Fruit fly (Drosophila melanogaster) whole organism, embryonic: Measurements from ENCODE around the gene CG13032.

Source experiments
- Asciz ChIP-seq: fragments of 200-800 bp; sonication (Bioruptor generic); optimal IDR thresholded peaks from 2 replicates; lab custom pipeline; 2017; ENCODE audit warnings: missing biosample characterization, mild to moderate bottlenecking, missing genetic modification characterization, missing genetic modification reagents
- BEAF-32 ChIP-seq: fragments of 200-800 bp; sonication (Bioruptor generic); optimal IDR thresholded peaks from 3 replicates; lab custom pipeline; 2017; ENCODE audit warnings: missing biosample characterization, missing genetic modification characterization, mild to moderate bottlenecking, moderate library complexity, missing genetic modification reagents
- C15 ChIP-seq: fragments of 200-800 bp; sonication (Bioruptor generic); IDR thresholded peaks from 3 replicates; pipeline ENCODE4 v1.3.6; 2022; ENCODE audit warnings: missing biosample characterization, missing genetic modification characterization
- CG10543 ChIP-seq: fragments of 200-800 bp; sonication (Bioruptor generic); optimal IDR thresholded peaks from 3 replicates; lab custom pipeline; 2017; ENCODE audit warnings: missing biosample characterization, mild to moderate bottlenecking, missing genetic modification characterization, moderate library complexity
- CG11695 ChIP-seq: fragments of 200-800 bp; sonication (Bioruptor generic); IDR thresholded peaks from 3 replicates; pipeline ENCODE4 v1.3.6; 2022; ENCODE audit warnings: missing biosample characterization, missing genetic modification characterization
- CG11696 ChIP-seq: fragments of 200-800 bp; sonication (Bioruptor generic); IDR thresholded peaks from 2 replicates; pipeline ENCODE4 v1.3.6; 2022; ENCODE audit warnings: missing biosample characterization, missing genetic modification characterization
- CG1233 ChIP-seq: fragments of 200-800 bp; sonication (Bioruptor generic); optimal IDR thresholded peaks from 4 replicates; lab custom pipeline; 2018; ENCODE audit warnings: missing biosample characterization, mild to moderate bottlenecking, missing genetic modification characterization
- CG12391 ChIP-seq: fragments of 200-800 bp; sonication (Bioruptor generic); optimal IDR thresholded peaks from 3 replicates; lab custom pipeline; 2018; ENCODE audit warnings: missing biosample characterization, mild to moderate bottlenecking, missing genetic modification characterization, moderate library complexity
- CG13424 ChIP-seq: fragments of 200-800 bp; sonication (Bioruptor generic); optimal IDR thresholded peaks from 2 replicates; lab custom pipeline; 2019; ENCODE audit warnings: missing biosample characterization, mild to moderate bottlenecking, missing genetic modification characterization, moderate library complexity
- CG15696 ChIP-seq: fragments of 200-800 bp; sonication (Bioruptor generic); optimal IDR thresholded peaks from 2 replicates; lab custom pipeline; 2019; ENCODE audit warnings: missing biosample characterization, mild to moderate bottlenecking, missing genetic modification characterization, moderate library complexity
- CG16779 ChIP-seq: fragments of 200-800 bp; sonication (Bioruptor generic); IDR thresholded peaks from 2 replicates; pipeline ENCODE4 v1.3.6; 2022; ENCODE audit warnings: missing biosample characterization, missing genetic modification characterization
- CG2678 ChIP-seq: fragments of 200-800 bp; sonication (Bioruptor generic); optimal IDR thresholded peaks from 3 replicates; lab custom pipeline; 2019; ENCODE audit warnings: missing biosample characterization, mild to moderate bottlenecking, missing genetic modification characterization, moderate library complexity
- CG31224 ChIP-seq: fragments of 200-800 bp; sonication (Bioruptor generic); IDR thresholded peaks from 2 replicates; pipeline ENCODE4 v1.3.6; 2022; ENCODE audit warnings: missing biosample characterization, missing genetic modification characterization
- CG32772 ChIP-seq: fragments of 200-800 bp; sonication (Bioruptor generic); IDR thresholded peaks from 2 replicates; pipeline ENCODE4 v1.3.6; 2022; ENCODE audit warnings: missing biosample characterization, missing genetic modification characterization
- CG33557 ChIP-seq: fragments of 200-800 bp; sonication (Bioruptor generic); optimal IDR thresholded peaks from 2 replicates; lab custom pipeline; 2019; ENCODE audit warnings: missing biosample characterization, mild to moderate bottlenecking, missing genetic modification characterization, moderate library complexity
- CG42726 ChIP-seq: fragments of 200-800 bp; sonication (Bioruptor generic); IDR thresholded peaks from 2 replicates; pipeline ENCODE4 v1.3.6; 2022; ENCODE audit warnings: missing biosample characterization, missing genetic modification characterization; ENCODE audit not compliant: partially characterized antibody
- CG4404 ChIP-seq: fragments of 200-800 bp; sonication (Bioruptor generic); IDR thresholded peaks from 2 replicates; pipeline ENCODE4 v1.3.6; 2022; ENCODE audit warnings: missing biosample characterization, missing genetic modification characterization
- CG5180 ChIP-seq: fragments of 200-800 bp; sonication (Bioruptor generic); optimal IDR thresholded peaks from 3 replicates; lab custom pipeline; 2017; ENCODE audit warnings: missing biosample characterization, missing genetic modification characterization, mild to moderate bottlenecking, moderate library complexity, missing genetic modification reagents
- CG6689 ChIP-seq: fragments of 200-800 bp; sonication (Bioruptor generic); IDR thresholded peaks from 2 replicates; pipeline ENCODE4 v1.3.6; 2022; ENCODE audit warnings: missing biosample characterization, missing genetic modification characterization
- CG7556 ChIP-seq: fragments of 200-800 bp; sonication (Bioruptor generic); optimal IDR thresholded peaks from 2 replicates; lab custom pipeline; 2017; ENCODE audit warnings: missing biosample characterization, mild to moderate bottlenecking, missing genetic modification characterization
- CG8281 ChIP-seq: fragments of 200-800 bp; sonication (Bioruptor generic); optimal IDR thresholded peaks from 2 replicates; lab custom pipeline; 2018; ENCODE audit warnings: missing biosample characterization, mild to moderate bottlenecking, missing genetic modification characterization, moderate library complexity
- CHES-1-like ChIP-seq: fragments of 200-800 bp; sonication (Bioruptor generic); optimal IDR thresholded peaks from 2 replicates; lab custom pipeline; 2016; ENCODE audit warnings: missing biosample characterization, missing genetic modification characterization
- CrebB ChIP-seq: fragments of 200-800 bp; sonication (Bioruptor generic); optimal IDR thresholded peaks from 3 replicates; lab custom pipeline; 2018; ENCODE audit warnings: missing biosample characterization, mild to moderate bottlenecking, missing genetic modification characterization
- Fer3 ChIP-seq: fragments of 200-800 bp; sonication (Bioruptor generic); optimal IDR thresholded peaks from 2 replicates; lab custom pipeline; 2018; ENCODE audit warnings: missing biosample characterization, mild to moderate bottlenecking, missing genetic modification characterization, moderate library complexity
- HHEX ChIP-seq: fragments of 200-800 bp; sonication (Bioruptor generic); optimal IDR thresholded peaks from 3 replicates; lab custom pipeline; 2017; ENCODE audit warnings: missing biosample characterization, mild to moderate bottlenecking, missing genetic modification characterization, missing genetic modification reagents
- Neu2 ChIP-seq: fragments of 200-800 bp; sonication (Bioruptor generic); optimal IDR thresholded peaks from 3 replicates; lab custom pipeline; 2016; ENCODE audit warnings: missing biosample characterization, missing genetic modification characterization, borderline replicate concordance
- Ptx1 ChIP-seq: fragments of 200-800 bp; sonication (Bioruptor generic); IDR thresholded peaks from 2 replicates; pipeline ENCODE4 v1.3.6; 2022; ENCODE audit warnings: missing biosample characterization, missing genetic modification characterization
- Xrp1 ChIP-seq: fragments of 200-800 bp; sonication (Bioruptor generic); IDR thresholded peaks from 2 replicates; pipeline ENCODE4 v1.3.6; 2022; ENCODE audit warnings: missing biosample characterization, missing genetic modification characterization
- ab ChIP-seq: fragments of 200-800 bp; sonication (Bioruptor generic); optimal IDR thresholded peaks from 2 replicates; lab custom pipeline; 2016; ENCODE audit warnings: missing biosample characterization, missing genetic modification characterization
- ac ChIP-seq: fragments of 200-800 bp; sonication (Bioruptor generic); optimal IDR thresholded peaks from 3 replicates; lab custom pipeline; 2017; ENCODE audit warnings: missing biosample characterization, mild to moderate bottlenecking, missing genetic modification characterization
- aop ChIP-seq: fragments of 200-800 bp; sonication (Bioruptor generic); IDR thresholded peaks from 2 replicates; pipeline ENCODE4 v1.3.6; 2022; ENCODE audit warnings: missing biosample characterization, missing genetic modification characterization
- ci ChIP-seq: fragments of 200-800 bp; sonication (Bioruptor generic); IDR thresholded peaks from 3 replicates; pipeline ENCODE4 v1.3.6; 2022; ENCODE audit warnings: missing biosample characterization, missing genetic modification characterization
- danr ChIP-seq: fragments of 200-800 bp; sonication (Bioruptor generic); IDR thresholded peaks from 2 replicates; pipeline ENCODE4 v1.3.6; 2022; ENCODE audit warnings: missing biosample characterization, missing genetic modification characterization
- dati ChIP-seq: fragments of 200-800 bp; sonication (Bioruptor generic); IDR thresholded peaks from 2 replicates; pipeline ENCODE4 v1.3.6; 2022; ENCODE audit warnings: missing biosample characterization, missing genetic modification characterization
- dm ChIP-seq: fragments of 200-800 bp; sonication (Bioruptor generic); optimal IDR thresholded peaks from 3 replicates; lab custom pipeline; 2016; ENCODE audit warnings: missing biosample characterization, missing genetic modification characterization
- eyg ChIP-seq: fragments of 200-800 bp; sonication (Bioruptor generic); optimal IDR thresholded peaks from 3 replicates; lab custom pipeline; 2016; ENCODE audit warnings: missing biosample characterization, missing genetic modification characterization
- gem ChIP-seq: fragments of 200-800 bp; sonication (Bioruptor generic); optimal IDR thresholded peaks from 2 replicates; lab custom pipeline; 2019; ENCODE audit warnings: missing biosample characterization, mild to moderate bottlenecking, missing genetic modification characterization, moderate library complexity
- mam ChIP-seq: fragments of 200-800 bp; sonication (Bioruptor generic); optimal IDR thresholded peaks from 3 replicates; lab custom pipeline; 2016; ENCODE audit warnings: missing biosample characterization, missing genetic modification characterization
- nerfin-2 ChIP-seq: fragments of 200-800 bp; sonication (Bioruptor generic); IDR thresholded peaks from 2 replicates; pipeline ENCODE4 v1.3.6; 2022; ENCODE audit warnings: missing biosample characterization, missing genetic modification characterization; ENCODE audit not compliant: partially characterized antibody
- nmo ChIP-seq: fragments of 200-800 bp; sonication (Bioruptor generic); optimal IDR thresholded peaks from 2 replicates; lab custom pipeline; 2018; ENCODE audit warnings: missing biosample characterization, mild to moderate bottlenecking, missing genetic modification characterization, moderate library complexity
- peb ChIP-seq: fragments of 200-800 bp; sonication (Bioruptor generic); IDR thresholded peaks from 2 replicates; pipeline ENCODE4 v1.3.6; 2022; ENCODE audit warnings: missing biosample characterization, missing genetic modification characterization
- pfk ChIP-seq: fragments of 200-800 bp; sonication (Bioruptor generic); optimal IDR thresholded peaks from 2 replicates; lab custom pipeline; 2018; ENCODE audit warnings: missing biosample characterization, mild to moderate bottlenecking, missing genetic modification characterization, moderate library complexity
- ranshi ChIP-seq: fragments of 200-800 bp; sonication (Bioruptor generic); IDR thresholded peaks from 2 replicates; pipeline ENCODE4 v1.3.6; 2022; ENCODE audit warnings: missing biosample characterization, missing genetic modification characterization
- ro ChIP-seq: fragments of 200-800 bp; sonication (Bioruptor generic); IDR thresholded peaks from 2 replicates; pipeline ENCODE4 v1.3.6; 2022; ENCODE audit warnings: missing biosample characterization, missing genetic modification characterization
- salm ChIP-seq: fragments of 200-800 bp; sonication (Bioruptor generic); optimal IDR thresholded peaks from 2 replicates; lab custom pipeline; 2018; ENCODE audit warnings: missing biosample characterization, mild to moderate bottlenecking, missing genetic modification characterization
- sc ChIP-seq, 3 experiments: fragments of >200 bp in 2 of 3; fragments of 200-800 bp in 1 of 3; sonication (Bioruptor generic) in 1 of 3; optimal IDR thresholded peaks; 2 replicates in 2 of 3; 3 replicates in 1 of 3; lab custom pipeline; 2017; ENCODE audit warnings: mild to moderate bottlenecking in 1 of 3, missing biosample characterization in 1 of 3, missing genetic modification characterization in 1 of 3, missing genetic modification reagents in 1 of 3
- seq ChIP-seq: fragments of 200-800 bp; sonication (Bioruptor generic); IDR thresholded peaks from 2 replicates; pipeline ENCODE4 v1.3.6; 2022; ENCODE audit warnings: missing biosample characterization, missing genetic modification characterization
- stc ChIP-seq: fragments of 200-800 bp; sonication (Bioruptor generic); IDR thresholded peaks from 2 replicates; pipeline ENCODE4 v1.3.6; 2022; ENCODE audit warnings: missing biosample characterization, missing genetic modification characterization
- tup ChIP-seq: fragments of 200-800 bp; sonication (Bioruptor generic); optimal IDR thresholded peaks from 2 replicates; lab custom pipeline; 2016; ENCODE audit warnings: missing biosample characterization, mild to moderate bottlenecking, missing genetic modification characterization, moderate library complexity
- unpg ChIP-seq: fragments of 200-800 bp; sonication (Bioruptor generic); optimal IDR thresholded peaks from 3 replicates; lab custom pipeline; 2018; ENCODE audit warnings: missing biosample characterization, mild to moderate bottlenecking, missing genetic modification characterization, moderate library complexity

CG13032 gene

dm6 chr3L:16697069-16697468 is 23.3 kb downstream of the CG13032 start (continued):
- TF ChIP-seq stc (GFP tag; lab: Robert Waterston, UW) (peak; percentile 54), CG33557 (no peak), tup (GFP tag; lab: Kevin White, UChicago) (no peak), CrebB (tag; lab: Kevin White, UChicago) (no peak), CG2678 (tag; lab: Kevin White, UChicago) (peak; percentile 67), dati (no peak), salm (tag; lab: Kevin White, UChicago) (no peak), HHEX (no peak), unpg (GFP tag; lab: Kevin White, UChicago) (peak; percentile 42), BEAF-32 (no peak), nerfin-2 (no peak), CG7556 (peak; percentile 29), dm (no peak), CG13424 (tag; lab: Kevin White, UChicago) (peak; percentile 39), Ptx1 (peak; percentile 66), ab (GFP tag; lab: Kevin White, UChicago) (no peak), aop (GFP tag; lab: Robert Waterston, UW) (no peak), Fer3 (tag; lab: Kevin White, UChicago) (peak; percentile 51), CG12391 (tag; lab: Kevin White, UChicago) (peak; percentile 63), C15 (GFP tag; lab: Robert Waterston, UW) (no peak), CG32772 (GFP tag; lab: Robert Waterston, UW) (peak; percentile 44), pfk (GFP tag; lab: Kevin White, UChicago) (no peak), seq (GFP tag; lab: Robert Waterston, UW) (0 out of 2 replicates have a peak, but pooled peaks have one; percentile 22), ranshi (GFP tag; lab: Robert Waterston, UW) (0 out of 2 replicates have a peak, but pooled peaks have one; percentile 19), CG31224 (GFP tag; lab: Robert Waterston, UW) (no peak), mam (GFP tag; lab: Kevin White, UChicago) (no peak), Neu2 (GFP tag; lab: Kevin White, UChicago) (no peak), ro (GFP tag; lab: Robert Waterston, UW) (no peak), CG6689 (peak; percentile 33; the same call in 1 of the 2 replicates), nmo (GFP tag; lab: Kevin White, UChicago) (peak; percentile 53), eyg (GFP tag; lab: Kevin White, UChicago) (no peak), Asciz (GFP tag; lab: Kevin White, UChicago) (peak; percentile 1), CG10543 (GFP tag; lab: Kevin White, UChicago) (no peak), gem (tag; lab: Kevin White, UChicago) (peak; percentile 69), CG11695 (GFP tag; lab: Robert Waterston, UW) (peak; percentile 44; the same call in 2 of the 3 replicates), ac (no peak), Xrp1 (GFP tag; lab: Robert Waterston, UW) (peak; percentile 69), CG16779 (GFP tag; lab: Robert Waterston, UW) (no peak), CHES-1-like (GFP tag; lab: Kevin White, UChicago) (no peak), CG42726 (GFP tag; lab: Robert Waterston, UW) (no peak), danr (GFP tag; lab: Robert Waterston, UW) (0 out of 2 replicates have a peak, but pooled peaks have one; percentile 16), ci (peak; percentile 40; the same call in 1 of the 3 replicates), CG1233 (GFP tag; lab: Kevin White, UChicago) (peak; percentile 16), CG5180 (GFP tag; lab: Kevin White, UChicago) (no peak), sc (optimal IDR thresholded peaks at IDR 0.05; lab: Kevin White, UChicago) (no peak), sc (GFP tag; optimal IDR thresholded peaks at IDR 0.05; lab: Kevin White, UChicago) (peak; percentile 1), CG15696 (tag; lab: Kevin White, UChicago) (no peak), CG11696 (GFP tag; lab: Robert Waterston, UW) (no peak), peb (no peak), CG4404 (GFP tag; lab: Robert Waterston, UW) (no peak), CG8281 (tag; lab: Kevin White, UChicago) (no peak)
